Worm (Caenorhabditis elegans) whole organism, mixed stage, embryonic: ENCODE data around the gene spp-24.

Source experiments
- M03D4.4 ChIP-seq: sonication (generic microtip); optimal IDR thresholded peaks from 2 replicates; lab custom pipeline; 2017; ENCODE audit warnings: mild to moderate bottlenecking, missing genetic modification characterization, missing compliant biosample characterization
- bed-3 ChIP-seq: fragments of 200-800 bp; sonication (Bioruptor generic); optimal IDR thresholded peaks from 3 replicates; lab custom pipeline; 2018; ENCODE audit warnings: mild to moderate bottlenecking, missing genetic modification characterization, moderate library complexity, missing compliant biosample characterization
- blmp-1 ChIP-seq: fragments of 150-350 bp; optimal IDR thresholded peaks from 2 replicates; lab custom pipeline; 2014; ENCODE audit warnings: missing biosample characterization, missing genetic modification characterization
- ceh-83 ChIP-seq: fragments of 200-800 bp; sonication (Bioruptor generic); optimal IDR thresholded peaks from 2 replicates; lab custom pipeline; 2018; ENCODE audit warnings: mild to moderate bottlenecking, missing genetic modification characterization, missing compliant biosample characterization
- ces-1 ChIP-seq: fragments of 150-350 bp; optimal IDR thresholded peaks from 2 replicates; lab custom pipeline; 2014; ENCODE audit warnings: missing biosample characterization, missing genetic modification reagents, missing genetic modification characterization
- cnd-1 ChIP-seq: fragments of 200-800 bp; sonication (Bioruptor generic); optimal IDR thresholded peaks from 2 replicates; lab custom pipeline; 2018; ENCODE audit warnings: mild to moderate bottlenecking, missing genetic modification characterization, missing compliant biosample characterization
- elt-3 ChIP-seq: fragments of 150-350 bp; optimal IDR thresholded peaks from 2 replicates; lab custom pipeline; 2014; ENCODE audit warnings: missing biosample characterization, missing genetic modification characterization
- flh-1 ChIP-seq: fragments of 200-800 bp; sonication (Bioruptor generic); optimal IDR thresholded peaks from 2 replicates; lab custom pipeline; 2018; ENCODE audit warnings: mild to moderate bottlenecking, missing genetic modification characterization, moderate library complexity, missing compliant biosample characterization
- ham-2 ChIP-seq: fragments of 200-800 bp; sonication (Bioruptor generic); optimal IDR thresholded peaks from 2 replicates; lab custom pipeline; 2018; ENCODE audit warnings: mild to moderate bottlenecking, missing genetic modification characterization, missing compliant biosample characterization
- hlh-1 ChIP-seq: fragments of 150-350 bp; optimal IDR thresholded peaks from 2 replicates; lab custom pipeline; 2014; ENCODE audit warnings: missing biosample characterization, missing genetic modification reagents, missing genetic modification characterization
- lin-13 ChIP-seq: fragments of 150-350 bp; optimal IDR thresholded peaks from 2 replicates; lab custom pipeline; 2014; ENCODE audit warnings: missing biosample characterization, missing genetic modification characterization
- lsy-2 ChIP-seq: fragments of 150-350 bp; optimal IDR thresholded peaks from 2 replicates; lab custom pipeline; 2014; ENCODE audit warnings: missing biosample characterization, missing genetic modification characterization
- mab-5 ChIP-seq: fragments of 150-350 bp; optimal IDR thresholded peaks from 2 replicates; lab custom pipeline; 2014; ENCODE audit warnings: missing biosample characterization, missing genetic modification characterization
- mep-1 ChIP-seq: fragments of 150-350 bp; optimal IDR thresholded peaks from 2 replicates; lab custom pipeline; 2017; ENCODE audit warnings: missing biosample characterization, missing genetic modification reagents, missing genetic modification characterization, inconsistent platforms
- mls-2 ChIP-seq: sonication (generic microtip); optimal IDR thresholded peaks from 2 replicates; lab custom pipeline; 2016; ENCODE audit warnings: mild to moderate bottlenecking, missing genetic modification characterization, moderate library complexity, missing compliant biosample characterization
- nhr-12 ChIP-seq: fragments of 150-350 bp; optimal IDR thresholded peaks from 2 replicates; lab custom pipeline; 2014; ENCODE audit warnings: missing biosample characterization, missing genetic modification characterization
- nhr-2 ChIP-seq: fragments of 150-350 bp; optimal IDR thresholded peaks from 2 replicates; lab custom pipeline; 2014; ENCODE audit warnings: missing biosample characterization, missing genetic modification characterization
- nhr-237 ChIP-seq: fragments of 150-350 bp; optimal IDR thresholded peaks from 2 replicates; lab custom pipeline; 2014; ENCODE audit warnings: missing biosample characterization, missing genetic modification characterization
- nhr-28 ChIP-seq: fragments of 150-350 bp; optimal IDR thresholded peaks from 2 replicates; lab custom pipeline; 2014; ENCODE audit warnings: missing biosample characterization, missing genetic modification characterization
- nhr-76 ChIP-seq: sonication (generic microtip); optimal IDR thresholded peaks from 2 replicates; lab custom pipeline; 2017; ENCODE audit warnings: missing biosample characterization, missing genetic modification characterization
- pha-4 ChIP-seq: fragments of 150-350 bp; optimal IDR thresholded peaks from 2 replicates; lab custom pipeline; 2018; ENCODE audit warnings: missing biosample characterization, missing genetic modification reagents, missing genetic modification characterization
- sem-2 ChIP-seq: fragments of 200-800 bp; sonication (Bioruptor generic); optimal IDR thresholded peaks from 2 replicates; lab custom pipeline; 2018; ENCODE audit warnings: mild to moderate bottlenecking, missing genetic modification characterization, missing compliant biosample characterization
- sptf-1 ChIP-seq: sonication (generic microtip); optimal IDR thresholded peaks from 2 replicates; lab custom pipeline; 2017; ENCODE audit warnings: mild to moderate bottlenecking, missing genetic modification characterization, moderate library complexity, missing compliant biosample characterization
- tbx-8 ChIP-seq: fragments of 200-800 bp; sonication (Bioruptor generic); optimal IDR thresholded peaks from 2 replicates; lab custom pipeline; 2018; ENCODE audit warnings: mild to moderate bottlenecking, missing genetic modification characterization, moderate library complexity, missing compliant biosample characterization
- unc-120 ChIP-seq: sonication (generic microtip); optimal IDR thresholded peaks from 2 replicates; lab custom pipeline; 2017; ENCODE audit warnings: missing genetic modification characterization, missing compliant biosample characterization; ENCODE audit not compliant: poor library complexity, severe bottlenecking
- unc-39 ChIP-seq: fragments of 150-350 bp; optimal IDR thresholded peaks from 2 replicates; lab custom pipeline; 2014; ENCODE audit warnings: missing biosample characterization, missing genetic modification characterization
- unc-62 ChIP-seq: fragments of 150-350 bp; optimal IDR thresholded peaks from 2 replicates; lab custom pipeline; 2014; ENCODE audit warnings: missing biosample characterization, missing genetic modification reagents, missing genetic modification characterization
- zip-8 ChIP-seq: fragments of 150-350 bp; optimal IDR thresholded peaks from 2 replicates; lab custom pipeline; 2014; ENCODE audit warnings: missing biosample characterization, missing genetic modification characterization

Gene spp-24

ce11 chrII:1334-1898 is 37.9 kb downstream of the spp-24 start, which contains the start of gene 2L52.1:
2L52.1 (plus strand) TSS chrII:1848.
- TF ChIP-seq nhr-28 (no peak), mep-1 (no peak), lin-13 (tag; lab: Kevin White, UChicago) (no peak), pha-4 (tag; lab: Kevin White, UChicago) (no peak), unc-120 (tag; lab: Kevin White, UChicago) (peak; percentile 64), nhr-76 (tag; lab: Kevin White, UChicago) (no peak), blmp-1 (tag; lab: Kevin White, UChicago) (no peak), ceh-83 (GFP tag; lab: Kevin White, UChicago) (no peak), zip-8 (tag; lab: Kevin White, UChicago) (no peak), bed-3 (no peak), unc-39 (no peak), sem-2 (GFP tag; lab: Kevin White, UChicago) (no peak), ces-1 (peak; percentile 33), hlh-1 (tag; lab: Kevin White, UChicago) (peak; percentile 92), tbx-8 (GFP tag; lab: Kevin White, UChicago) (no peak), mls-2 (tag; lab: Kevin White, UChicago) (no peak), cnd-1 (peak; percentile 49), nhr-237 (tag; lab: Kevin White, UChicago) (no peak), nhr-2 (tag; lab: Kevin White, UChicago) (no peak), M03D4.4 (tag; lab: Kevin White, UChicago) (no peak), sptf-1 (no peak), unc-62 (GFP tag; lab: Kevin White, UChicago) (peak; percentile 46), mab-5 (tag; lab: Kevin White, UChicago) (no peak), elt-3 (tag; lab: Kevin White, UChicago) (no peak)

- TF ChIP-seq mab-5 (tag; lab: Kevin White, UChicago) (no peak), lin-13 (tag; lab: Kevin White, UChicago) (no peak), unc-120 (tag; lab: Kevin White, UChicago) (no peak), ces-1 (peak; percentile 68), flh-1 (no peak), nhr-2 (tag; lab: Kevin White, UChicago) (no peak), ham-2 (GFP tag; lab: Kevin White, UChicago) (peak; percentile 85), lsy-2 (tag; lab: Kevin White, UChicago) (no peak), mep-1 (peak; percentile 35), nhr-12 (no peak)
- TF ChIP-seq, all 35 proteins: peak for 3
These were observed 38.8 kb downstream of the spp-24 start for ce11 chrII:586-985.
